Worm (Caenorhabditis elegans): ENCODE measurements around the gene col-171.

ce11 chrX:6382930-6383329 lies 48.8 kb downstream of the col-171 start:
- TF ChIP-seq unc-39 (tag; optimal IDR thresholded peaks at IDR 0.05) (no peak), fkh-10 (GFP tag; optimal IDR thresholded peaks at IDR 0.05) (no peak), nfya-1 (tag; optimal IDR thresholded peaks at IDR 0.05; ENCODE audit: insufficient read depth) (no peak), ceh-9 (tag; optimal IDR thresholded peaks at IDR 0.05) (no peak), nhr-28 (tag; optimal IDR thresholded peaks at IDR 0.05) (no peak), nhr-43 (tag; optimal IDR thresholded peaks at IDR 0.05; ENCODE audit: poor library complexity, severe bottlenecking) (no peak)

Measured in whole organism, L3 larva.